Fruit fly (Drosophila melanogaster) whole organism: ENCODE measurements around the gene CG18048.

Experiments
- CG8478 ChIP-seq: fragments of >200 bp; optimal IDR thresholded peaks from 2 replicates; lab custom pipeline; 2018; ENCODE audit warnings: inconsistent platforms
- EcR ChIP-seq, 2 experiments: fragments of >200 bp; optimal IDR thresholded peaks; 2 replicates each; lab custom pipeline; 2017; ENCODE audit warnings: missing biosample characterization in 2 of 2, missing genetic modification characterization in 2 of 2, missing genetic modification reagents in 2 of 2
- pan ChIP-seq: fragments of >200 bp; optimal IDR thresholded peaks from 2 replicates; lab custom pipeline; 2017
- psq ChIP-seq: fragments of >200 bp; optimal IDR thresholded peaks from 2 replicates; lab custom pipeline; 2017

DNA sequence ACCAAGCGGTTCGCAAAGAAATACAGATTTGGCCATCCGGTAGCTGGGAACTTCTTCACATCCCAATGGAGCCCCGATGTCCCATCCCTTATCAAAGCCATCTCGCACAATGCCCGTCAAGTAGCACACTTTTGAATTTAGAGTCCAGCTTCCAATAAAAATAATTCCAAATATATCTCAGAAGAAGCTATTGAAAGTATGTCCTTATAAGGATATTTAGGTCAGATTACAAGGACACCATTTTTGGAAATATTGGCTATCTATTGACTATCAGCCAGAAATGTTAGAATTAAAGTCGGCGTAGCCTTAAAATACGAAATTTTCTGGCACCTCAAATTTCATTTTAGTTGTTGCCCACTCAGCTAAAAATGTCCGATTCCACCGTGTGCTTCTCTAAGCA, 3.2 kb upstream of the CG18048 start, which contains the start of gene CG10298:
- TF ChIP-seq CG8478 (lab: Kevin White, UChicago) (no peak), pan (lab: Kevin White, UChicago) (no peak), EcR (GFP tag; optimal IDR thresholded peaks at IDR 0.05; lab: Kevin White, UChicago) (no peak), psq (lab: Kevin White, UChicago) (no peak)
